Fruit fly (Drosophila melanogaster): ENCODE results near the gene nmd.

nmd gene

DNA sequence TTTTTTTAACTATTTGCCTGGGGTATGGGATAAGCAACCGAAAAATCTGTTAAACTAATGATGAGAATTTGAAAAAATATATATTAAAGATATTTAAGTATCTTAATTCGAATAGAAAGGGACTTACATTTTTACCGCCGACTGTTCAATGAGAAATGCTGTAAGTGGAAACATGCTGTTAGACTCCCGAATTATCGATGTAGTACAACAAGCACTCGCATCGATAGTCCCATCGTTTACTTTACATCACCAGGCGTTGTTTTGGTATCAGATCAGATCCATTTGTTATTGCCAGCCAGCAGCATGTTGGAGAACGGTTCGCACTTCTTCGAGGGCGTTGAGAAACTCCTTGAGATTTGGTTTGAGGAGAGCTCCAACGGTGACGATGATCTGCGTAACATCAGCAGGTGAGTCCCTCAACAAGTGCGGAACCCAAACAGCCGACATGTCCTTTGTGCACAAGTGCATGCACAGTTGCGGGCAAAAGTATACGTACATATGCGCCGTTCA, 35.5 kb upstream of the nmd start, which contains the start of gene SamDC:
Gene SamDC, plus strand, starts transcription at position 246 of the 510 bp plus-strand sequence.
- no peak for TF ChIP-seq CG1832 (GFP tag; optimal IDR thresholded peaks at IDR 0.05)
- peak; percentile 44 for TF ChIP-seq Ptx1 (GFP tag; IDR thresholded peaks at IDR 0.05)
- TF ChIP-seq org-1 (GFP tag; optimal IDR thresholded peaks at IDR 0.05): no peak
- no peak for TF ChIP-seq CG10462 (GFP tag; optimal IDR thresholded peaks at IDR 0.05)
- no peak for TF ChIP-seq sr (GFP tag; IDR thresholded peaks at IDR 0.05)
- peak; percentile 14 for TF ChIP-seq salm (tag; optimal IDR thresholded peaks at IDR 0.05)
- no peak for TF ChIP-seq ftz-f1 (GFP tag; optimal IDR thresholded peaks at IDR 0.05)
- TF ChIP-seq Ets97D (GFP tag; optimal IDR thresholded peaks at IDR 0.05): peak; percentile 42
- TF ChIP-seq D19B (GFP tag; optimal IDR thresholded peaks at IDR 0.05): no peak
- TF ChIP-seq CG16863 (GFP tag; optimal IDR thresholded peaks at IDR 0.05): no peak
- TF ChIP-seq CG3838 (GFP tag; optimal IDR thresholded peaks at IDR 0.05): no peak
- no peak for TF ChIP-seq CG18619 (GFP tag; optimal IDR thresholded peaks at IDR 0.05)
- no peak for TF ChIP-seq CG7271 (tag; optimal IDR thresholded peaks at IDR 0.05)
- TF ChIP-seq CG31388 (GFP tag; optimal IDR thresholded peaks at IDR 0.05): no peak
- peak; percentile 72 for TF ChIP-seq CG15269 (tag; optimal IDR thresholded peaks at IDR 0.05)
- 0 out of 2 replicates have a peak, but pooled peaks have one; percentile 15 for TF ChIP-seq Taf1 (GFP tag; IDR thresholded peaks at IDR 0.05)
- no peak for TF ChIP-seq Chrac-16 (GFP tag; optimal IDR thresholded peaks at IDR 0.05)
- no peak for TF ChIP-seq CG4730 (GFP tag; IDR thresholded peaks at IDR 0.05)
- TF ChIP-seq crc (GFP tag; optimal IDR thresholded peaks at IDR 0.05): no peak
- peak; percentile 75 for TF ChIP-seq Hmr (GFP tag; optimal IDR thresholded peaks at IDR 0.05)
- TF ChIP-seq CG11696 (GFP tag; IDR thresholded peaks at IDR 0.05): peak; percentile 90
- TF ChIP-seq CG6254 (GFP tag; optimal IDR thresholded peaks at IDR 0.05): no peak
- no peak for TF ChIP-seq CG8359 (GFP tag; optimal IDR thresholded peaks at IDR 0.05; ENCODE audit: borderline replicate concordance)
- peak; percentile 5 for TF ChIP-seq Dad (GFP tag; optimal IDR thresholded peaks at IDR 0.05)
- no peak for TF ChIP-seq CG10147 (GFP tag; optimal IDR thresholded peaks at IDR 0.05)
- no peak for TF ChIP-seq abd-A (tag; optimal IDR thresholded peaks at IDR 0.05)
- TF ChIP-seq CG18764 (GFP tag; optimal IDR thresholded peaks at IDR 0.05): peak; percentile 5
- TF ChIP-seq lola (GFP tag; optimal IDR thresholded peaks at IDR 0.05): peak in 2 of 3 experiments; percentile 24 to 98
- TF ChIP-seq CG2712 (tag; optimal IDR thresholded peaks at IDR 0.05): peak; percentile 53
- peak; percentile 12 for TF ChIP-seq CG13123 (GFP tag; optimal IDR thresholded peaks at IDR 0.05)
- TF ChIP-seq ap (GFP tag; IDR thresholded peaks at IDR 0.05): no peak
- peak; percentile 18 for TF ChIP-seq CrebB (tag; optimal IDR thresholded peaks at IDR 0.05)
- no peak for TF ChIP-seq CG4854 (GFP tag; optimal IDR thresholded peaks at IDR 0.05)
- TF ChIP-seq Fer1 (GFP tag; optimal IDR thresholded peaks at IDR 0.05): peak; percentile 44
- peak; percentile 34 for TF ChIP-seq CG33213 (GFP tag; optimal IDR thresholded peaks at IDR 0.05)
- no peak for TF ChIP-seq CG12236 (GFP tag; optimal IDR thresholded peaks at IDR 0.05)
- TF ChIP-seq CG11093 (GFP tag; IDR thresholded peaks at IDR 0.05): no peak
- peak; percentile 51 for TF ChIP-seq Xbp1 (GFP tag; optimal IDR thresholded peaks at IDR 0.05)
- TF ChIP-seq CG34224 (GFP tag; IDR thresholded peaks at IDR 0.05; ENCODE audit: partially characterized antibody): peak; percentile 79
- TF ChIP-seq gsb-n (tag; optimal IDR thresholded peaks at IDR 0.05): peak; percentile 24
- no peak for TF ChIP-seq fru (optimal IDR thresholded peaks at IDR 0.05)
- no peak for TF ChIP-seq tup (GFP tag; optimal IDR thresholded peaks at IDR 0.05)
- TF ChIP-seq crol (GFP tag; IDR thresholded peaks at IDR 0.05): no peak
- peak; percentile 14 for TF ChIP-seq CG10654 (GFP tag; optimal IDR thresholded peaks at IDR 0.05)
- no peak for TF ChIP-seq CG3726 (GFP tag; IDR thresholded peaks at IDR 0.05)
- peak; percentile 24; the same call in 1 of the 2 replicates for TF ChIP-seq CG17328 (GFP tag; IDR thresholded peaks at IDR 0.05)
- TF ChIP-seq Lim3 (GFP tag; IDR thresholded peaks at IDR 0.05): no peak
- peak; percentile 48 for TF ChIP-seq HHEX (GFP tag; optimal IDR thresholded peaks at IDR 0.05)
- TF ChIP-seq CG10267 (tag; optimal IDR thresholded peaks at IDR 0.05): peak; percentile 58
- peak; percentile 84 for TF ChIP-seq sens (GFP tag)
- TF ChIP-seq E2f1 (GFP tag; IDR thresholded peaks at IDR 0.05): no peak
